Worm (Caenorhabditis elegans) whole organism, young adult: ENCODE measurements around the gene unc-103.

ENCODE experiments used
- B0019.2 ChIP-seq: fragments of 200-800 bp; sonication (Bioruptor generic); conservative IDR thresholded peaks from 2 replicates; pipeline ENCODE4 v1.3.6; 2022; ENCODE audit warnings: missing genetic modification reagents, missing genetic modification characterization, missing compliant biosample characterization
- B0261.1 ChIP-seq: sonication (generic microtip); optimal IDR thresholded peaks from 2 replicates; lab custom pipeline; 2016; ENCODE audit warnings: mild to moderate bottlenecking, missing genetic modification characterization, moderate library complexity, missing compliant biosample characterization
- C17E4.6 ChIP-seq: fragments of 200-800 bp; sonication (Bioruptor generic); IDR thresholded peaks from 2 replicates; pipeline ENCODE4 v1.3.6; 2022; ENCODE audit warnings: missing genetic modification reagents, missing genetic modification characterization, missing compliant biosample characterization
- F37B4.10 ChIP-seq: fragments of 200-800 bp; sonication (Bioruptor generic); IDR thresholded peaks from 2 replicates; pipeline ENCODE4 v1.3.6; 2022; ENCODE audit warnings: missing genetic modification characterization, missing compliant biosample characterization
- F55B11.4 ChIP-seq: sonication (generic microtip); optimal IDR thresholded peaks from 2 replicates; lab custom pipeline; 2016; ENCODE audit warnings: missing compliant biosample characterization, missing genetic modification characterization, borderline replicate concordance; ENCODE audit not compliant: insufficient read depth
- F57A8.1 ChIP-seq: fragments of 200-800 bp; sonication (Bioruptor generic); optimal IDR thresholded peaks from 2 replicates; lab custom pipeline; 2018; ENCODE audit warnings: mild to moderate bottlenecking, missing genetic modification characterization, moderate library complexity, missing compliant biosample characterization
- T07F8.4 ChIP-seq: sonication (generic microtip); optimal IDR thresholded peaks from 2 replicates; lab custom pipeline; 2016; ENCODE audit warnings: mild to moderate bottlenecking, missing genetic modification characterization, moderate library complexity, missing compliant biosample characterization
- T26A5.8 ChIP-seq: sonication (generic microtip); optimal IDR thresholded peaks from 2 replicates; lab custom pipeline; 2016; ENCODE audit warnings: missing genetic modification characterization, missing compliant biosample characterization
- Y53G8AR.9 ChIP-seq: fragments of 200-800 bp; sonication (Bioruptor generic); conservative IDR thresholded peaks from 2 replicates; pipeline ENCODE4 v1.3.6; 2022; ENCODE audit warnings: missing genetic modification reagents, missing genetic modification characterization, missing compliant biosample characterization
- akir-1 ChIP-seq: fragments of 200-800 bp; sonication (Bioruptor generic); optimal IDR thresholded peaks from 2 replicates; lab custom pipeline; 2018; ENCODE audit warnings: mild to moderate bottlenecking, missing genetic modification characterization, moderate library complexity, missing compliant biosample characterization
- aptf-2 ChIP-seq: fragments of 200-800 bp; sonication (Bioruptor generic); conservative IDR thresholded peaks from 2 replicates; pipeline ENCODE4 v1.3.6; 2022; ENCODE audit warnings: missing genetic modification reagents, missing genetic modification characterization, missing compliant biosample characterization
- atf-7 ChIP-seq: sonication (generic microtip); optimal IDR thresholded peaks from 2 replicates; lab custom pipeline; 2017; ENCODE audit warnings: mild to moderate bottlenecking, missing genetic modification characterization, missing compliant biosample characterization
- athp-1 ChIP-seq: sonication (generic microtip); optimal IDR thresholded peaks from 2 replicates; lab custom pipeline; 2017; ENCODE audit warnings: mild to moderate bottlenecking, missing genetic modification characterization, missing compliant biosample characterization
- bed-2 ChIP-seq: fragments of 200-800 bp; sonication (Bioruptor generic); IDR thresholded peaks from 2 replicates; pipeline ENCODE4 v1.3.6; 2022; ENCODE audit warnings: missing genetic modification reagents, missing genetic modification characterization, missing compliant biosample characterization
- cebp-1 ChIP-seq, 2 experiments: fragments of 200-800 bp in 1 of 2; sonication (Bioruptor generic) in 1 of 2; sonication (generic microtip) in 1 of 2; IDR thresholded peaks in 1 of 2; optimal IDR thresholded peaks in 1 of 2; 2 replicates each; pipeline versions ENCODE4 v1.3.6 to Lab custom; 2017 to 2022; ENCODE audit warnings: missing compliant biosample characterization in 2 of 2, missing genetic modification characterization in 2 of 2, mild to moderate bottlenecking in 1 of 2, missing genetic modification reagents in 1 of 2, moderate library complexity in 1 of 2
- cebp-2 ChIP-seq: fragments of 200-800 bp; sonication (Bioruptor generic); IDR thresholded peaks from 2 replicates; pipeline ENCODE4 v1.3.6; 2022; ENCODE audit warnings: missing genetic modification characterization, missing compliant biosample characterization
- die-1 ChIP-seq: sonication (generic microtip); optimal IDR thresholded peaks from 2 replicates; lab custom pipeline; 2016; ENCODE audit warnings: missing genotype, mild to moderate bottlenecking, missing genetic modification characterization, missing compliant biosample characterization
- dox-1 ChIP-seq: fragments of 200-800 bp; sonication (Bioruptor generic); IDR thresholded peaks from 2 replicates; pipeline ENCODE4 v1.3.6; 2022; ENCODE audit warnings: missing genetic modification reagents, missing genetic modification characterization, missing compliant biosample characterization
- dpl-1 ChIP-seq: fragments of 150-350 bp; optimal IDR thresholded peaks from 2 replicates; lab custom pipeline; 2014; ENCODE audit warnings: missing biosample characterization, missing genetic modification reagents, missing genetic modification characterization
- egl-18 ChIP-seq: fragments of 200-800 bp; sonication (Bioruptor generic); IDR thresholded peaks from 2 replicates; pipeline ENCODE4 v1.3.6; 2022; ENCODE audit warnings: missing genetic modification reagents, missing genetic modification characterization, missing compliant biosample characterization
- egrh-3 ChIP-seq: fragments of 200-800 bp; sonication (Bioruptor generic); IDR thresholded peaks from 2 replicates; pipeline ENCODE4 v1.3.6; 2022; ENCODE audit warnings: missing genetic modification reagents, missing genetic modification characterization, missing compliant biosample characterization
- ets-4 ChIP-seq: fragments of 200-800 bp; sonication (Bioruptor generic); optimal IDR thresholded peaks from 2 replicates; lab custom pipeline; 2018; ENCODE audit warnings: mild to moderate bottlenecking, missing genetic modification characterization, missing compliant biosample characterization
- fkh-3 ChIP-seq: sonication (generic microtip); optimal IDR thresholded peaks from 2 replicates; lab custom pipeline; 2016; ENCODE audit warnings: mild to moderate bottlenecking, missing genetic modification characterization, missing compliant biosample characterization
- him-1 ChIP-seq: sonication (generic microtip); optimal IDR thresholded peaks from 2 replicates; lab custom pipeline; 2016; ENCODE audit warnings: missing genotype, missing genetic modification reagents, missing genetic modification characterization, missing compliant biosample characterization
- hlh-26 ChIP-seq: fragments of 200-800 bp; sonication (Bioruptor generic); conservative IDR thresholded peaks from 2 replicates; pipeline ENCODE4 v1.3.6; 2022; ENCODE audit warnings: missing genetic modification reagents, missing genetic modification characterization, missing compliant biosample characterization
- hrde-1 ChIP-seq: sonication (generic microtip); optimal IDR thresholded peaks from 2 replicates; lab custom pipeline; 2016; ENCODE audit warnings: missing genetic modification characterization, mild to moderate bottlenecking, missing compliant biosample characterization, moderate library complexity, missing genotype, missing genetic modification reagents, borderline replicate concordance
- hsf-1 ChIP-seq: fragments of 200-800 bp; sonication (Bioruptor generic); IDR thresholded peaks from 2 replicates; pipeline ENCODE4 v1.3.6; 2022; ENCODE audit warnings: missing genetic modification reagents, missing genetic modification characterization, missing compliant biosample characterization
- let-526 ChIP-seq: fragments of 200-800 bp; sonication (Bioruptor generic); IDR thresholded peaks from 2 replicates; pipeline ENCODE4 v1.3.6; 2022; ENCODE audit warnings: missing genetic modification reagents, missing genetic modification characterization, missing compliant biosample characterization
- lsl-1 ChIP-seq: fragments of 200-800 bp; sonication (Bioruptor generic); optimal IDR thresholded peaks from 2 replicates; lab custom pipeline; 2018; ENCODE audit warnings: mild to moderate bottlenecking, missing genetic modification characterization, moderate library complexity, missing compliant biosample characterization
- madf-10 ChIP-seq: sonication (generic microtip); optimal IDR thresholded peaks from 2 replicates; lab custom pipeline; 2016; ENCODE audit warnings: mild to moderate bottlenecking, missing genetic modification characterization, missing compliant biosample characterization
- madf-8 ChIP-seq: fragments of 200-800 bp; sonication (Bioruptor generic); conservative IDR thresholded peaks from 2 replicates; pipeline ENCODE4 v1.3.6; 2022; ENCODE audit warnings: missing genetic modification reagents, missing genetic modification characterization, missing compliant biosample characterization
- mcd-1 ChIP-seq: fragments of 200-800 bp; sonication (Bioruptor generic); IDR thresholded peaks from 2 replicates; pipeline ENCODE4 v1.3.6; 2022; ENCODE audit warnings: missing genetic modification reagents, missing genetic modification characterization, missing compliant biosample characterization
- mxl-1 ChIP-seq: sonication (generic microtip); optimal IDR thresholded peaks from 2 replicates; lab custom pipeline; 2016; ENCODE audit warnings: missing genetic modification characterization, missing compliant biosample characterization
- nhr-120 ChIP-seq: fragments of 200-800 bp; sonication (Bioruptor generic); IDR thresholded peaks from 2 replicates; pipeline ENCODE4 v1.3.6; 2022; ENCODE audit warnings: missing genetic modification characterization, missing compliant biosample characterization
- nhr-179 ChIP-seq: sonication (generic microtip); optimal IDR thresholded peaks from 2 replicates; lab custom pipeline; 2016; ENCODE audit warnings: mild to moderate bottlenecking, missing genetic modification characterization, missing compliant biosample characterization
- nhr-90 ChIP-seq: sonication (generic microtip); optimal IDR thresholded peaks from 2 replicates; lab custom pipeline; 2016; ENCODE audit warnings: missing genotype, mild to moderate bottlenecking, missing genetic modification characterization, missing compliant biosample characterization
- pha-4 ChIP-seq: fragments of 150-350 bp; sonication (generic microtip); optimal IDR thresholded peaks from 2 replicates; lab custom pipeline; 2014; ENCODE audit warnings: missing biosample characterization, missing genetic modification reagents, missing genetic modification characterization
- rpc-1 ChIP-seq, 2 experiments: fragments of 150-350 bp in 1 of 2; sonication (generic microtip) in 1 of 2; optimal IDR thresholded peaks; 2 replicates each; lab custom pipeline; 2014 to 2018; ENCODE audit warnings: missing biosample characterization in 1 of 2, missing genetic modification characterization in 1 of 2, missing genetic modification reagents in 1 of 2, missing genotype in 1 of 2
- sdz-38 ChIP-seq: sonication (generic microtip); optimal IDR thresholded peaks from 2 replicates; lab custom pipeline; 2016; ENCODE audit warnings: missing genotype, missing genetic modification characterization, missing compliant biosample characterization
- snpc-1.1 ChIP-seq: sonication (generic microtip); optimal IDR thresholded peaks from 2 replicates; lab custom pipeline; 2017; ENCODE audit warnings: missing genetic modification characterization, mild to moderate bottlenecking, missing compliant biosample characterization, antibody characterized with exemption, moderate library complexity, missing genotype, missing genetic modification reagents; ENCODE audit not compliant: insufficient read depth
- snpc-1.3 ChIP-seq: sonication (generic microtip); optimal IDR thresholded peaks from 2 replicates; lab custom pipeline; 2017; ENCODE audit warnings: missing genetic modification characterization, mild to moderate bottlenecking, missing compliant biosample characterization, antibody characterized with exemption, moderate library complexity, missing genotype, missing genetic modification reagents; ENCODE audit not compliant: insufficient read depth
- sptf-2 ChIP-seq: fragments of 200-800 bp; sonication (Bioruptor generic); optimal IDR thresholded peaks from 2 replicates; lab custom pipeline; 2018; ENCODE audit warnings: mild to moderate bottlenecking, missing genetic modification characterization, missing compliant biosample characterization
- tlf-1 ChIP-seq: fragments of 200-800 bp; sonication (Bioruptor generic); optimal IDR thresholded peaks from 2 replicates; lab custom pipeline; 2018; ENCODE audit warnings: mild to moderate bottlenecking, missing genetic modification characterization, missing compliant biosample characterization
- unc-130 ChIP-seq: sonication (generic microtip); optimal IDR thresholded peaks from 2 replicates; lab custom pipeline; 2016; ENCODE audit warnings: missing genetic modification reagents, missing genetic modification characterization, missing compliant biosample characterization
- xnd-1 ChIP-seq: sonication (generic microtip); optimal IDR thresholded peaks from 2 replicates; lab custom pipeline; 2016; ENCODE audit warnings: missing genotype, missing genetic modification reagents, missing genetic modification characterization, missing compliant biosample characterization
- ztf-22 ChIP-seq: fragments of 200-800 bp; sonication (Bioruptor generic); optimal IDR thresholded peaks from 2 replicates; lab custom pipeline; 2018; ENCODE audit warnings: mild to moderate bottlenecking, missing genetic modification characterization, moderate library complexity, missing compliant biosample characterization
- ztf-25 ChIP-seq: fragments of 200-800 bp; sonication (Bioruptor generic); IDR thresholded peaks from 2 replicates; pipeline ENCODE4 v1.3.6; 2022; ENCODE audit warnings: missing genetic modification reagents, missing genetic modification characterization, missing compliant biosample characterization
- ztf-26 ChIP-seq: sonication (generic microtip); optimal IDR thresholded peaks from 2 replicates; lab custom pipeline; 2017; ENCODE audit warnings: missing genetic modification characterization, missing compliant biosample characterization
- ztf-3 ChIP-seq: fragments of 200-800 bp; sonication (Bioruptor generic); optimal IDR thresholded peaks from 2 replicates; lab custom pipeline; 2018; ENCODE audit warnings: mild to moderate bottlenecking, missing genetic modification characterization, missing compliant biosample characterization

Gene unc-103

ce11 chrIII:4087565-4087964, 27.6 kb upstream of the unc-103 start (continued):
- TF ChIP-seq ets-4 (no peak), aptf-2 (GFP tag; lab: Robert Waterston, UW) (no peak), ztf-22 (GFP tag; lab: Kevin White, UChicago) (no peak), bed-2 (no peak), dox-1 (GFP tag; lab: Robert Waterston, UW) (peak; percentile 64; the same call in 1 of the 2 replicates), hsf-1 (no peak), xnd-1 (no peak), hrde-1 (no peak), F57A8.1 (GFP tag; lab: Kevin White, UChicago) (no peak), snpc-1.3 (no peak), dpl-1 (GFP tag; lab: Kevin White, UChicago) (peak; percentile 75), atf-7 (tag; lab: Kevin White, UChicago) (no peak), snpc-1.1 (no peak), madf-10 (no peak), egl-18 (GFP tag; lab: Robert Waterston, UW) (no peak), ztf-26 (tag; lab: Kevin White, UChicago) (peak; percentile 41), ztf-3 (no peak), egrh-3 (GFP tag; lab: Robert Waterston, UW) (no peak), Y53G8AR.9 (GFP tag; lab: Robert Waterston, UW) (no peak), T07F8.4 (tag; lab: Kevin White, UChicago) (no peak), him-1 (no peak), B0261.1 (tag; lab: Kevin White, UChicago) (no peak), rpc-1 (optimal IDR thresholded peaks at IDR 0.05; lab: Kevin White, UChicago) (no peak), rpc-1 (tag; optimal IDR thresholded peaks at IDR 0.05; lab: Kevin White, UChicago) (no peak), T26A5.8 (tag; lab: Kevin White, UChicago) (no peak), sptf-2 (no peak), nhr-120 (GFP tag; lab: Robert Waterston, UW) (no peak), athp-1 (no peak), pha-4 (tag; lab: Kevin White, UChicago) (no peak), cebp-2 (GFP tag; lab: Robert Waterston, UW) (no peak), die-1 (no peak), fkh-3 (tag; lab: Kevin White, UChicago) (no peak), akir-1 (GFP tag; lab: Kevin White, UChicago) (no peak), tlf-1 (no peak), cebp-1 (GFP tag; IDR thresholded peaks at IDR 0.05; lab: Robert Waterston, UW) (peak; percentile 86), cebp-1 (tag; optimal IDR thresholded peaks at IDR 0.05; lab: Kevin White, UChicago) (peak; percentile 92), mcd-1 (GFP tag; lab: Robert Waterston, UW) (peak; percentile 59), madf-8 (no peak), lsl-1 (no peak), B0019.2 (GFP tag; lab: Robert Waterston, UW) (no peak), let-526 (GFP tag; lab: Robert Waterston, UW) (no peak), hlh-26 (GFP tag; lab: Robert Waterston, UW) (no peak), F55B11.4 (tag; lab: Kevin White, UChicago) (no peak), nhr-179 (tag; lab: Kevin White, UChicago) (no peak), sdz-38 (tag; lab: Kevin White, UChicago) (no peak), C17E4.6 (GFP tag; lab: Robert Waterston, UW) (no peak), ztf-25 (GFP tag; lab: Robert Waterston, UW) (no peak), F37B4.10 (GFP tag; lab: Robert Waterston, UW) (no peak), unc-130 (GFP tag; lab: Kevin White, UChicago) (no peak), mxl-1 (tag; lab: Kevin White, UChicago) (no peak), nhr-90 (tag; lab: Kevin White, UChicago) (no peak)
